Worm (Caenorhabditis elegans): ENCODE data around the gene dct-11.

The dct-11 gene

DNA sequence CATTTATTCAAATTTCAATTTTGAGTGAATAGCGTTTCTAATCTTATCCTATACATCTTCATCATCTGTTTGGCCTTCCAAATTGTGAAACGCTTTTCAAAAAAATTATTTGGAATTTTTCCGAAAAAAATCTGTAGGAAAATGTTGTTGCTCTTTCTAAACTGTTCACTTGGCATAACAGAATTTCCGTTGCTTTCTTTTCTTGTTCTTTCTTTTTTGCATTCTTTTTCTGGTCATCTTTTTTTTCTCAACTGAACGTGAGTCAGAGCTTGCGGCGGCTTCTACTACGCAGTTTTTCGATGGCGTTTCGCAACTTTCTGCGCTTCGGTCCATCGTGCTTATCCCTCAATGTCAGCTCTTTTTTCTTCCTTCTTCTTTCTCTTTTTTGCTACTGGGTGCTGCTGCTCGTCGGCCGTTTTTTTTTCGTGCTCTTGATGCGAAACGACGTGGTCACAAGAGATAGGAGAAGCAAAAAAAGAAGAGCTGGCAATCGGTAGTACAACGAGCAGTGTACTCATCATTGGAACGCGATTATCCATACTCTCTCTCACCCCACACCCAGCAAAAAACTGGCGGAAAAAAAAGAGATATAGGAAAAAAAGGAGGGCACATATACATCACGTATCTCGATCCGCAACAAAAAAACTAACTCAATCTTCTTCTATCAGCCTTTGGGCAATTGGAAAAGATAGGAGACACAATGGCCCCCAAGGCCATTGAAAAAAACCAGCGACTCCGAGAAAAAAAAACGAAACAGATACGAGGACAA, 19.7 kb downstream of the dct-11 start:
- TF ChIP-seq unc-130 (tag; optimal IDR thresholded peaks at IDR 0.05) (no peak), nhr-77 (tag; optimal IDR thresholded peaks at IDR 0.05) (no peak), mab-9 (GFP tag; IDR thresholded peaks at IDR 0.05) (no peak), nhr-85 (tag) (peak; percentile 78), xbp-1 (tag; optimal IDR thresholded peaks at IDR 0.05) (peak; percentile 6), zip-4 (GFP tag; optimal IDR thresholded peaks at IDR 0.05) (no peak), aha-1 (tag; optimal IDR thresholded peaks at IDR 0.05) (no peak), mep-1 (tag; optimal IDR thresholded peaks at IDR 0.05) (peak; percentile 57), lin-39 (tag; optimal IDR thresholded peaks at IDR 0.05) (no peak), tlp-1 (tag; optimal IDR thresholded peaks at IDR 0.05) (no peak), alr-1 (tag; optimal IDR thresholded peaks at IDR 0.05; ENCODE audit: borderline replicate concordance) (no peak), ama-1 (optimal IDR thresholded peaks at IDR 0.05) (no peak), C34B4.2 (tag; optimal IDR thresholded peaks at IDR 0.05) (no peak), ces-1 (GFP tag; optimal IDR thresholded peaks at IDR 0.05) (peak; percentile 10), unc-98 (GFP tag; IDR thresholded peaks at IDR 0.05) (no peak), egl-27 (tag; optimal IDR thresholded peaks at IDR 0.05) (no peak), C16A3.4 (tag; optimal IDR thresholded peaks at IDR 0.05) (no peak), ceh-82 (tag; optimal IDR thresholded peaks at IDR 0.05) (peak in 1 of 3 experiments; percentile 37), snpc-4 (tag; optimal IDR thresholded peaks at IDR 0.05) (no peak), fkh-8 (tag; optimal IDR thresholded peaks at IDR 0.05) (no peak), irx-1 (tag; optimal IDR thresholded peaks at IDR 0.05) (no peak), aly-2 (tag; optimal IDR thresholded peaks at IDR 0.05) (no peak), sox-4 (tag; optimal IDR thresholded peaks at IDR 0.05) (no peak), dpl-1 (GFP tag; optimal IDR thresholded peaks at IDR 0.05) (no peak), zag-1 (tag; optimal IDR thresholded peaks at IDR 0.05) (no peak), dsc-1 (tag; optimal IDR thresholded peaks at IDR 0.05) (peak; percentile 57), nhr-84 (tag; optimal IDR thresholded peaks at IDR 0.05) (no peak), fkh-4 (tag; optimal IDR thresholded peaks at IDR 0.05; ENCODE audit: borderline replicate concordance) (no peak), fos-1 (tag; optimal IDR thresholded peaks at IDR 0.05) (no peak), tbx-2 (tag; optimal IDR thresholded peaks at IDR 0.05) (peak; percentile 38), ceh-63 (GFP tag; optimal IDR thresholded peaks at IDR 0.05) (no peak), lsy-2 (tag; optimal IDR thresholded peaks at IDR 0.05) (peak; percentile 30 to 51), efl-1 (optimal IDR thresholded peaks at IDR 0.05) (no peak), efl-1 (GFP tag; optimal IDR thresholded peaks at IDR 0.05 in 1 of 2) (peak in 1 of 2 experiments; percentile 81), efl-3 (GFP tag; optimal IDR thresholded peaks at IDR 0.05) (no peak), lin-13 (GFP tag; optimal IDR thresholded peaks at IDR 0.05) (no peak), F16B12.6 (tag; optimal IDR thresholded peaks at IDR 0.05) (no peak), ztf-4 (tag; optimal IDR thresholded peaks at IDR 0.05) (no peak), ets-5 (GFP tag; IDR thresholded peaks at IDR 0.05) (no peak), hlh-4 (tag; optimal IDR thresholded peaks at IDR 0.05) (no peak), pax-3 (tag; optimal IDR thresholded peaks at IDR 0.05) (no peak), blmp-1 (tag; optimal IDR thresholded peaks at IDR 0.05) (peak; percentile 2), snu-23 (GFP tag; optimal IDR thresholded peaks at IDR 0.05) (peak; percentile 37), nhr-20 (tag; optimal IDR thresholded peaks at IDR 0.05) (no peak), nhr-19 (GFP tag; conservative IDR thresholded peaks at IDR 0.05) (peak; percentile 39), unc-62 (GFP tag; optimal IDR thresholded peaks at IDR 0.05) (no peak), vab-15 (tag; optimal IDR thresholded peaks at IDR 0.05) (no peak), elt-3 (tag; optimal IDR thresholded peaks at IDR 0.05) (no peak), nhr-237 (tag; optimal IDR thresholded peaks at IDR 0.05) (no peak), lin-35 (GFP tag; optimal IDR thresholded peaks at IDR 0.05) (peak in 1 of 2 experiments; percentile 20), pag-3 (tag; optimal IDR thresholded peaks at IDR 0.05; ENCODE audit: borderline replicate concordance, insufficient read depth) (no peak), isw-1 (GFP tag; IDR thresholded peaks at IDR 0.05) (no peak), sup-37 (GFP tag; optimal IDR thresholded peaks at IDR 0.05) (no peak)

Data from whole organism, L1 larva.